Fruit fly (Drosophila melanogaster): ENCODE results near the gene CG10853.

Gene CG10853

dm6 chr3L:3976438-3976837, 28.7 kb downstream of the CG10853 start (continued):
- no peak for TF ChIP-seq vvl (GFP tag; IDR thresholded peaks at IDR 0.05)
- 0 out of 3 replicates have a peak, but pooled peaks have one; percentile 54 for TF ChIP-seq CG2199 (GFP tag; IDR thresholded peaks at IDR 0.05)
- peak; percentile 61 for TF ChIP-seq tap (tag; optimal IDR thresholded peaks at IDR 0.05)

- no peak for TF ChIP-seq Kr (GFP tag; optimal IDR thresholded peaks at IDR 0.05)
- peak; percentile 78 for TF ChIP-seq CG2712 (tag; optimal IDR thresholded peaks at IDR 0.05)
- TF ChIP-seq CG13775 (GFP tag; optimal IDR thresholded peaks at IDR 0.05): peak; percentile 27
- no peak for TF ChIP-seq CG16779 (GFP tag; IDR thresholded peaks at IDR 0.05)
- no peak for TF ChIP-seq hkb (optimal IDR thresholded peaks at IDR 0.05)
- TF ChIP-seq hkb (GFP tag; IDR thresholded peaks at IDR 0.05): no peak
- no peak for TF ChIP-seq Rfx (GFP tag; IDR thresholded peaks at IDR 0.05)
- no peak for TF ChIP-seq yki (optimal IDR thresholded peaks at IDR 0.05)
- TF ChIP-seq CG12769 (tag; optimal IDR thresholded peaks at IDR 0.05): no peak
- no peak for TF ChIP-seq CG2120 (GFP tag; optimal IDR thresholded peaks at IDR 0.05)
- TF ChIP-seq Hand (GFP tag; optimal IDR thresholded peaks at IDR 0.05): no peak
- no peak for TF ChIP-seq CG12299 (tag; optimal IDR thresholded peaks at IDR 0.05)
- TF ChIP-seq Sry-δ (GFP tag; optimal IDR thresholded peaks at IDR 0.05): no peak
- TF ChIP-seq CG15073 (GFP tag; optimal IDR thresholded peaks at IDR 0.05): no peak
- no peak for TF ChIP-seq CG18476 (GFP tag; optimal IDR thresholded peaks at IDR 0.05)
- no peak for TF ChIP-seq mld (GFP tag; IDR thresholded peaks at IDR 0.05; ENCODE audit: partially characterized antibody)
- TF ChIP-seq CG16813 (GFP tag; IDR thresholded peaks at IDR 0.05; ENCODE audit: partially characterized antibody): no peak
- no peak for TF ChIP-seq CG2116 (GFP tag; optimal IDR thresholded peaks at IDR 0.05)
- no peak for TF ChIP-seq CG3995 (GFP tag; optimal IDR thresholded peaks at IDR 0.05)
- no peak for TF ChIP-seq chm (GFP tag; IDR thresholded peaks at IDR 0.05)
- TF ChIP-seq Adf1 (GFP tag; IDR thresholded peaks at IDR 0.05): no peak
- TF ChIP-seq slbo (GFP tag; IDR thresholded peaks at IDR 0.05): no peak
- no peak for TF ChIP-seq NfI (GFP tag; optimal IDR thresholded peaks at IDR 0.05)
- peak; percentile 62 for TF ChIP-seq CG17829 (tag; optimal IDR thresholded peaks at IDR 0.05)
- TF ChIP-seq Ets65A (GFP tag): no peak
- no peak for TF ChIP-seq CG2875 (GFP tag; optimal IDR thresholded peaks at IDR 0.05)
- TF ChIP-seq bbx (GFP tag; IDR thresholded peaks at IDR 0.05; ENCODE audit: partially characterized antibody): no peak
- TF ChIP-seq cwo (GFP tag; optimal IDR thresholded peaks at IDR 0.05): no peak
- no peak for TF ChIP-seq CG3838 (GFP tag; optimal IDR thresholded peaks at IDR 0.05)
- TF ChIP-seq CG17186 (GFP tag; optimal IDR thresholded peaks at IDR 0.05): no peak
- no peak for TF ChIP-seq CG7928 (GFP tag; optimal IDR thresholded peaks at IDR 0.05)
- TF ChIP-seq B-H2 (GFP tag; optimal IDR thresholded peaks at IDR 0.05): no peak
- TF ChIP-seq CG9609 (GFP tag; optimal IDR thresholded peaks at IDR 0.05): no peak
- no peak for TF ChIP-seq CG11696 (GFP tag; IDR thresholded peaks at IDR 0.05)
- TF ChIP-seq Blimp-1 (GFP tag; optimal IDR thresholded peaks at IDR 0.05): peak; percentile 40
- TF ChIP-seq kay (GFP tag; optimal IDR thresholded peaks at IDR 0.05): no peak
- peak; percentile 54; the same call in 2 of the 3 replicates for TF ChIP-seq CG17361 (GFP tag; IDR thresholded peaks at IDR 0.05)
- no peak for TF ChIP-seq nerfin-1 (tag; optimal IDR thresholded peaks at IDR 0.05)
- TF ChIP-seq CG15269 (tag; optimal IDR thresholded peaks at IDR 0.05): no peak
- peak; percentile 38 for TF ChIP-seq grau (tag; optimal IDR thresholded peaks at IDR 0.05)
- no peak for TF ChIP-seq corto (GFP tag; optimal IDR thresholded peaks at IDR 0.05)
- TF ChIP-seq CG11398 (GFP tag; optimal IDR thresholded peaks at IDR 0.05): no peak
- no peak for TF ChIP-seq CG13424 (tag; optimal IDR thresholded peaks at IDR 0.05)
- TF ChIP-seq zf30C (GFP tag; optimal IDR thresholded peaks at IDR 0.05): peak; percentile 93
- TF ChIP-seq pita (GFP tag; optimal IDR thresholded peaks at IDR 0.05): no peak
- TF ChIP-seq en (GFP tag; optimal IDR thresholded peaks at IDR 0.05): no peak
These were observed 30.1 kb downstream of the CG10853 start for dm6 chr3L:3977622-3978355.
